Worm (Caenorhabditis elegans): ENCODE data around the gene nspc-17.

DNA sequence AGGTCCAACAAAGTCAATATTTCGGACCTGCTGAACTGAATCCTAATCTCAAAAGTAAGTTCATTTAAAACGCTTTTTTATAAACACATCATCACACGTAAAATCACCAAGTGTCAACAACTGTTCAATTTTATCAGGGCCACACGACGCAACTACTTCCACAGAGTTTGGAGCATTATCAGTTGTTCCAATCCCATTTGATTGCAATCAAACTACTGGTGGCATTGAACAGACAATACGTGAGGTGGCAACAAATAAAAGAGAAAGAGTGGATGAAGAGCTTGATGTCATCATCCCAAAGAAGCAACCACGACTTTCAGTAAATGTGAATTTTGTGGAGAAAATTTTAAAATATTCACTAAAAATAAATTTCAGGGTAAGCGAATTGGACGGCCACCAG is 28.4 kb downstream of the nspc-17 start:
- TF ChIP-seq him-1 (tag; optimal IDR thresholded peaks at IDR 0.05): no peak
- TF ChIP-seq W03F9.2 (tag; optimal IDR thresholded peaks at IDR 0.05): no peak

Measured in whole organism, L4/young adult.